Worm (Caenorhabditis elegans): ENCODE data around the gene clec-258.
A peak's percentile ranks its signal among the peaks of the same experiment; 100 is the strongest.

clec-258 gene

ce11 chrV:19756253-19756652 is 32.0 kb upstream of the clec-258 start, which contains the start of gene W04E12.9:
TSS of gene W04E12.9 (plus strand) at chrV:19756553.
- TF ChIP-seq ceh-48 (tag; optimal IDR thresholded peaks at IDR 0.05) (no peak), sox-2 (GFP tag; IDR thresholded peaks at IDR 0.05) (no peak), lim-6 (tag; optimal IDR thresholded peaks at IDR 0.05) (no peak), ztf-16 (tag; optimal IDR thresholded peaks at IDR 0.05) (no peak), odd-2 (tag; optimal IDR thresholded peaks at IDR 0.05) (no peak), pros-1 (tag; optimal IDR thresholded peaks at IDR 0.05) (no peak)

DNA sequence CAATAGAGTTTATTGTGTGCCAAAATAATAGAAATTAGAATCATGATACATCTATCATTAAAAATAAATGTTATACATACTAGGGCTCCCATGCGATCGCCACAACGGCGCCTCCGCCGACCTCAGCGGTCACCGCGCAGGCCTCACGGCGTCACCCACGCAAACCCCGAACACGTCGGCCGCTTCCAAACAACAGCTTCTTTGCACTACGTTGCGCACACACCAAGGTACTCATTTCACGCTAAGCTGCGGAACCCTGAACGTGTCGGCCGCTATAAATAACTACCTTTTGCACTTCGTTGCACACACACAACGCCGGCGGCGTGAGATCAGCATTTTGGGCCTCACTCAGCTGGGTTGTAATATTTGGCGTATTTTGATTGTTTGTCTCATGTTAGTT is 29.0 kb upstream of the clec-258 start:
- no peak for TF ChIP-seq sox-2 (GFP tag; IDR thresholded peaks at IDR 0.05)
- TF ChIP-seq C38D4.7 (GFP tag; optimal IDR thresholded peaks at IDR 0.05) = no peak
- no peak for TF ChIP-seq pha-2 (tag; optimal IDR thresholded peaks at IDR 0.05)
- no peak for TF ChIP-seq ref-2 (tag; optimal IDR thresholded peaks at IDR 0.05)
- TF ChIP-seq fkh-6 (tag; optimal IDR thresholded peaks at IDR 0.05) = no peak
- TF ChIP-seq zip-5 (tag; optimal IDR thresholded peaks at IDR 0.05) = no peak
- TF ChIP-seq tbx-7 (tag; optimal IDR thresholded peaks at IDR 0.05) = no peak
- no peak for TF ChIP-seq T23F11.4 (GFP tag; optimal IDR thresholded peaks at IDR 0.05)
- no peak for TF ChIP-seq ttx-3 (tag; optimal IDR thresholded peaks at IDR 0.05)
- TF ChIP-seq unc-86 (tag; optimal IDR thresholded peaks at IDR 0.05) = no peak
- no peak for TF ChIP-seq madf-2 (tag; optimal IDR thresholded peaks at IDR 0.05)
- TF ChIP-seq ztf-16 (tag; optimal IDR thresholded peaks at IDR 0.05) = no peak
- TF ChIP-seq C08G9.2 (tag; optimal IDR thresholded peaks at IDR 0.05) = no peak
- no peak for TF ChIP-seq ceh-19 (GFP tag; optimal IDR thresholded peaks at IDR 0.05)
- no peak for TF ChIP-seq hlh-8 (tag; optimal IDR thresholded peaks at IDR 0.05)
- TF ChIP-seq rnt-1 (tag; optimal IDR thresholded peaks at IDR 0.05) = no peak
- TF ChIP-seq dve-1 (tag; optimal IDR thresholded peaks at IDR 0.05) = no peak
- no peak for TF ChIP-seq elt-4 (tag; optimal IDR thresholded peaks at IDR 0.05)

- TF ChIP-seq fkh-10 (GFP tag; optimal IDR thresholded peaks at IDR 0.05) = no peak
- TF ChIP-seq sox-2 (GFP tag; IDR thresholded peaks at IDR 0.05) = no peak
- no peak for TF ChIP-seq pqm-1 (tag; optimal IDR thresholded peaks at IDR 0.05)
- no peak for TF ChIP-seq F13H6.1 (tag; optimal IDR thresholded peaks at IDR 0.05)
- no peak for TF ChIP-seq ceh-14 (tag; optimal IDR thresholded peaks at IDR 0.05)
- TF ChIP-seq rnt-1 (tag; optimal IDR thresholded peaks at IDR 0.05) = no peak
- TF ChIP-seq ets-4 (tag; optimal IDR thresholded peaks at IDR 0.05) = no peak
- TF ChIP-seq ceh-34 (tag; optimal IDR thresholded peaks at IDR 0.05) = no peak
Observed at ce11 chrV:19760751-19761150, 27.5 kb upstream of the clec-258 start, which contains the start of gene M162.5. TSS of gene M162.5 (plus strand) at chrV:19761051.

DNA sequence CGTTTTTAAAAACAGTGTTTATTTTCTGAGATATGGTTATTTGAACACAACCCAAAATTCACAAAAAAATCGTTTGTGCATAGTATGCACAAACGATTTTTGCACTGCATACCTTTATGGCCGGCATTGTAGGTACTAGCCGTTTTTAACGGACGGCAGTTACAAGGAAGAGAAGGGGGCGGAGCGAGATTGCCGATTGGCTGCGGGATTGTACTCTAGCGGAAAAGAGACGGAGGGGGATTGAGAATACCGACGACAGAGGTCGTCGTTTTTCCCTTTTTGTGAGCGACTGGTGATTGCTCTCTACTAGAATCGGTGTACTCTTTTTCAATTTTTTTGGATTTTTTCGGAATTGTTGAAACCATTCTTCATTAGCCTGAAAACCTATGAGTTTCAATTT is 20.5 kb upstream of the clec-258 start:
- peak; percentile 77 for TF ChIP-seq nfya-1 (tag; optimal IDR thresholded peaks at IDR 0.05)
- no peak for TF ChIP-seq ztf-16 (tag; optimal IDR thresholded peaks at IDR 0.05)

DNA sequence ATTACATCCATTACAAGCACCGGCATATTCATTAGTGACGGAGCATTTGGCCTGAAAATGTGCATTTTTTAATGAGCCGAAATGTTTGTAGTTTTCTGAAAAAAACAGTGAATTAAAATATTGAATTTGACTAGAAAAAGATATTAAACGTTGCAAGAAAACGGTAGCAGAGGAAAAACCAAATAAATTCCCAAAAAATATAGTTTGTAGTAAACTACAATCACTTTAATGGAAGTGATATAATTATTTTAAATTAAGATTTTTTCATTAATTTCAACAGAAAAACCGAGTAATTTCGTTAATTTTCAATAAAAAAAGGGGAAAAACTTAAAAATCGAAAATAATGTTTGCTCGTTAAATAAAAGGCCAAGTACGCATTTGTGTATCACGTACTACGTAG is 16.6 kb upstream of the clec-258 start, which contains the start of gene M162.15:
TSS of gene M162.15 (minus strand) at position 101 of the 400 bp plus-strand sequence.
- TF ChIP-seq ceh-34 (tag; optimal IDR thresholded peaks at IDR 0.05) (no peak), sdc-2 (tag; optimal IDR thresholded peaks at IDR 0.05) (no peak), ceh-9 (tag; optimal IDR thresholded peaks at IDR 0.05) (no peak)

- TF ChIP-seq ceh-9 (tag; optimal IDR thresholded peaks at IDR 0.05) (no peak), unc-86 (tag; optimal IDR thresholded peaks at IDR 0.05) (no peak), hlh-8 (tag; optimal IDR thresholded peaks at IDR 0.05) (no peak), syd-9 (tag; optimal IDR thresholded peaks at IDR 0.05) (no peak), ztf-16 (tag; optimal IDR thresholded peaks at IDR 0.05) (no peak), che-1 (tag; optimal IDR thresholded peaks at IDR 0.05) (no peak), ceh-34 (tag; optimal IDR thresholded peaks at IDR 0.05) (no peak), mec-3 (tag; optimal IDR thresholded peaks at IDR 0.05; ENCODE audit: borderline replicate concordance) (no peak), ceh-24 (tag; optimal IDR thresholded peaks at IDR 0.05) (no peak), hlh-30 (tag; optimal IDR thresholded peaks at IDR 0.05; ENCODE audit: insufficient read depth) (no peak), ceh-19 (GFP tag; optimal IDR thresholded peaks at IDR 0.05) (no peak), T23F11.4 (GFP tag; optimal IDR thresholded peaks at IDR 0.05) (no peak)
Observed at ce11 chrV:19777227-19777626, 11.0 kb upstream of the clec-258 start, which contains the start of gene fbxa-118. TSS of gene fbxa-118 (minus strand) at chrV:19777327.

Data from whole organism, late embryonic.